Fruit fly (Drosophila melanogaster): ENCODE measurements around the gene CG14971.

CG14971 gene

DNA sequence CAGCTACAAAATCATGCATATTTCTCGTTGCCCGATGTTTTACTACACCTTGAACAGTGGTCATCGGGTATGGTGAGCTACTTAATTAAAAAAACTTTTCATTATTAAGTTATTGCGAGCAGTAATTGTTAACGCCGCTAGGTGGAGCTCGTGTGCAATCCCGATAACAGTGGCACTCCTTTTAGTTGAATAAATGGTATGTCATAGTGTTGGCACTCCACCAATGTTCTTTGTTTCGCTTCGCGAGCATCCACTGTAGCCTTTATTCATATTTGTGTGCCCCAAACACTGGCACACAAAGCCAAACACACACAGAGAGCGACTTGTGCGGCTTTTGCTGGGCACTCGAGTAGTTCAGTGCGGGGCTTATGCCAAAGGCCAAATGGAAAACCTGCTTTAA, 46.8 kb upstream of the CG14971 start:
- TF ChIP-seq fru (GFP tag; optimal IDR thresholded peaks at IDR 0.05) (peak; percentile 93), tai (GFP tag; optimal IDR thresholded peaks at IDR 0.05) (peak; percentile 87), Vsx2 (GFP tag; optimal IDR thresholded peaks at IDR 0.05; ENCODE audit: partially characterized antibody) (peak; percentile 6), Dif (GFP tag; optimal IDR thresholded peaks at IDR 0.05; ENCODE audit: partially characterized antibody) (no peak), sv (GFP tag; optimal IDR thresholded peaks at IDR 0.05) (peak; percentile 80), CrebA (GFP tag; optimal IDR thresholded peaks at IDR 0.05; ENCODE audit: borderline replicate concordance) (peak; percentile 22), h (GFP tag; optimal IDR thresholded peaks at IDR 0.05) (peak; percentile 96), Abd-B (GFP tag; optimal IDR thresholded peaks at IDR 0.05) (no peak), usp (GFP tag; optimal IDR thresholded peaks at IDR 0.05) (no peak), dl (GFP tag; optimal IDR thresholded peaks at IDR 0.05; ENCODE audit: insufficient read depth in 1 of 2, partially characterized antibody in 2 of 2) (no peak), sage (GFP tag; optimal IDR thresholded peaks at IDR 0.05) (peak; percentile 84), psq (GFP tag; optimal IDR thresholded peaks at IDR 0.05) (peak; percentile 93), Mio (GFP tag; optimal IDR thresholded peaks at IDR 0.05) (peak; percentile 54), ey (GFP tag; optimal IDR thresholded peaks at IDR 0.05) (peak; percentile 96), Sp1 (GFP tag; optimal IDR thresholded peaks at IDR 0.05) (peak; percentile 87), Jra (GFP tag; optimal IDR thresholded peaks at IDR 0.05) (peak; percentile 72), dsf (GFP tag; optimal IDR thresholded peaks at IDR 0.05; ENCODE audit: borderline replicate concordance) (peak; percentile 53), GATAd (GFP tag; optimal IDR thresholded peaks at IDR 0.05) (peak; percentile 44), brk (GFP tag; optimal IDR thresholded peaks at IDR 0.05) (peak; percentile 78), CG9705 (GFP tag; optimal IDR thresholded peaks at IDR 0.05) (peak; percentile 73), Hr78 (GFP tag; optimal IDR thresholded peaks at IDR 0.05) (no peak), dmrt93B (GFP tag; optimal IDR thresholded peaks at IDR 0.05) (peak; percentile 85), lola (GFP tag; optimal IDR thresholded peaks at IDR 0.05) (no peak), OdsH (GFP tag; optimal IDR thresholded peaks at IDR 0.05) (peak; percentile 95), CG32264 (GFP tag; optimal IDR thresholded peaks at IDR 0.05) (peak; percentile 91), Rel (GFP tag; optimal IDR thresholded peaks at IDR 0.05) (peak; percentile 64), Rel (tag; optimal IDR thresholded peaks at IDR 0.05) (peak; percentile 29), pan (optimal IDR thresholded peaks at IDR 0.05) (no peak), br (GFP tag; optimal IDR thresholded peaks at IDR 0.05) (peak; percentile 96), woc (GFP tag; optimal IDR thresholded peaks at IDR 0.05) (peak; percentile 94), HLH106 (tag; optimal IDR thresholded peaks at IDR 0.05) (peak; percentile 86), Hr83 (GFP tag; optimal IDR thresholded peaks at IDR 0.05; ENCODE audit: poor library complexity, severe bottlenecking) (no peak), Myc (optimal IDR thresholded peaks at IDR 0.05) (no peak), rgr (GFP tag; optimal IDR thresholded peaks at IDR 0.05) (peak; percentile 94), foxo (GFP tag; optimal IDR thresholded peaks at IDR 0.05) (peak; percentile 82 to 90), Hnf4 (GFP tag; optimal IDR thresholded peaks at IDR 0.05) (peak; percentile 94)

DNA sequence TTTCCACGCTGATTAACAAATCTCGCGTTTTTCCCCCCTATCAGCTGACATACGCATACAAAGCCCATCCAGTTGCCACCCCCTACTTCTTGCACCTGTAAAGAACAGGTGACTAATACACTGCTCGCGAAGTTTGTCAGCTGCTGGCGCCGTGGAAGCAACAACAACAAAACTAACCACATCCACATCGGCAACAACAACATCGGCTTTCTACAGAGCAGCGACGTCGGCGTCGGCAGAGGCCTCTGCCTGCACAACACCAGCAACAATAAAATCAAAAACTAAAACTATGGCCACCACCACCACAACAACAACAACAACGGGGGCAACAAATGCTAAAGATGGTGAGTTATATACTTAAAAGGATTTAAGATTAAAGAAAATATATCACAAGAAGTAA, 45.4 kb upstream of the CG14971 start:
- TF ChIP-seq ey (GFP tag; optimal IDR thresholded peaks at IDR 0.05) (no peak), Hr83 (GFP tag; optimal IDR thresholded peaks at IDR 0.05; ENCODE audit: poor library complexity, severe bottlenecking) (no peak), psq (GFP tag; optimal IDR thresholded peaks at IDR 0.05) (no peak), Myc (optimal IDR thresholded peaks at IDR 0.05) (no peak), brk (GFP tag; optimal IDR thresholded peaks at IDR 0.05) (no peak), Mio (GFP tag; optimal IDR thresholded peaks at IDR 0.05) (no peak), woc (GFP tag; optimal IDR thresholded peaks at IDR 0.05) (no peak), dmrt93B (GFP tag; optimal IDR thresholded peaks at IDR 0.05) (no peak), foxo (GFP tag; optimal IDR thresholded peaks at IDR 0.05) (no peak), N (GFP tag; optimal IDR thresholded peaks at IDR 0.05) (no peak), CG9705 (GFP tag; optimal IDR thresholded peaks at IDR 0.05) (no peak), Rel (GFP tag; optimal IDR thresholded peaks at IDR 0.05) (no peak), Rel (tag; optimal IDR thresholded peaks at IDR 0.05) (no peak), Dif (GFP tag; optimal IDR thresholded peaks at IDR 0.05; ENCODE audit: partially characterized antibody) (no peak), Sp1 (GFP tag; optimal IDR thresholded peaks at IDR 0.05) (no peak), Jra (GFP tag; optimal IDR thresholded peaks at IDR 0.05) (no peak), h (GFP tag; optimal IDR thresholded peaks at IDR 0.05) (no peak)

All from whole organism, wandering third instar larva.